Worm (Caenorhabditis elegans): ENCODE data around the gene Y53F4B.51.

ce11 chrII:15037782-15038181 lies 23.5 kb upstream of the Y53F4B.51 start, which contains the start of gene Y53F4B.14:
- TF ChIP-seq ZK546.5 (tag; optimal IDR thresholded peaks at IDR 0.05) (no peak), lin-39 (tag; optimal IDR thresholded peaks at IDR 0.05) (no peak), F13H6.1 (tag; optimal IDR thresholded peaks at IDR 0.05) (no peak), skn-1 (tag; optimal IDR thresholded peaks at IDR 0.05) (no peak), lin-11 (tag; optimal IDR thresholded peaks at IDR 0.05) (no peak)
